Fruit fly (Drosophila melanogaster): ENCODE data around the gene CG4558.
A peak's percentile ranks its signal among the peaks of the same experiment; 100 is the strongest.

The CG4558 gene

dm6 chrX:6859756-6860412, 10.3 kb downstream of the CG4558 start (continued):
- no peak for TF ChIP-seq pzg (GFP tag; optimal IDR thresholded peaks at IDR 0.05)
- TF ChIP-seq abd-A (tag; optimal IDR thresholded peaks at IDR 0.05) = peak; percentile 52
- no peak for TF ChIP-seq tio (GFP tag; optimal IDR thresholded peaks at IDR 0.05)
- peak; percentile 27 for TF ChIP-seq zen (tag; optimal IDR thresholded peaks at IDR 0.05)
- peak; percentile 82 for TF ChIP-seq CG18476 (GFP tag; optimal IDR thresholded peaks at IDR 0.05)
- TF ChIP-seq psq (GFP tag; optimal IDR thresholded peaks at IDR 0.05) = peak; percentile 88
- TF ChIP-seq ewg (GFP tag; optimal IDR thresholded peaks at IDR 0.05) = peak; percentile 21
- peak; percentile 19; the same call in 1 of the 2 replicates for TF ChIP-seq dati (GFP tag; IDR thresholded peaks at IDR 0.05)
- TF ChIP-seq CG3281 (GFP tag; optimal IDR thresholded peaks at IDR 0.05) = peak; percentile 91
- no peak for TF ChIP-seq pita (GFP tag; optimal IDR thresholded peaks at IDR 0.05)
- TF ChIP-seq CG3995 (GFP tag; optimal IDR thresholded peaks at IDR 0.05) = peak; percentile 59
- TF ChIP-seq nerfin-2 (GFP tag; IDR thresholded peaks at IDR 0.05; ENCODE audit: partially characterized antibody) = no peak
- peak; percentile 72 for TF ChIP-seq nerfin-1 (tag; optimal IDR thresholded peaks at IDR 0.05)
- no peak for TF ChIP-seq Lhr (GFP tag; optimal IDR thresholded peaks at IDR 0.05)
- TF ChIP-seq TFAM (GFP tag; optimal IDR thresholded peaks at IDR 0.05) = peak; percentile 55
- TF ChIP-seq nau (GFP tag; optimal IDR thresholded peaks at IDR 0.05) = peak; percentile 71
- TF ChIP-seq CG34422 (GFP tag; IDR thresholded peaks at IDR 0.05) = peak; percentile 81
- TF ChIP-seq Nf-YA (GFP tag; IDR thresholded peaks at IDR 0.05) = peak; percentile 49; the same call in 1 of the 2 replicates
- TF ChIP-seq ind (GFP tag; optimal IDR thresholded peaks at IDR 0.05) = peak; percentile 89
- TF ChIP-seq CG7271 (tag; optimal IDR thresholded peaks at IDR 0.05) = no peak
- TF ChIP-seq Drgx (GFP tag; IDR thresholded peaks at IDR 0.05) = peak; percentile 44
- TF ChIP-seq Chrac-16 (GFP tag; optimal IDR thresholded peaks at IDR 0.05) = no peak
- TF ChIP-seq CG12769 (tag; optimal IDR thresholded peaks at IDR 0.05) = peak; percentile 66
- no peak for TF ChIP-seq ken (GFP tag; IDR thresholded peaks at IDR 0.05)
- peak; percentile 47; the same call in 2 of the 3 replicates for TF ChIP-seq sr (GFP tag; IDR thresholded peaks at IDR 0.05)
- peak; percentile 74 for TF ChIP-seq gro (GFP tag; optimal IDR thresholded peaks at IDR 0.05)
- TF ChIP-seq lola (GFP tag; optimal IDR thresholded peaks at IDR 0.05) = peak in 1 of 3 experiments; percentile 38
- no peak for TF ChIP-seq Lpt (GFP tag; optimal IDR thresholded peaks at IDR 0.05)
- no peak for TF ChIP-seq crp (GFP tag; optimal IDR thresholded peaks at IDR 0.05)
- TF ChIP-seq CG10147 (GFP tag; optimal IDR thresholded peaks at IDR 0.05) = peak; percentile 82
- TF ChIP-seq ara (GFP tag; IDR thresholded peaks at IDR 0.05) = 0 out of 2 replicates have a peak, but pooled peaks have one; percentile 36
- TF ChIP-seq CG5953 (GFP tag; IDR thresholded peaks at IDR 0.05) = no peak
- peak; percentile 57 for TF ChIP-seq danr (GFP tag; IDR thresholded peaks at IDR 0.05)
- TF ChIP-seq CG12391 (tag; optimal IDR thresholded peaks at IDR 0.05) = peak; percentile 53
- peak; percentile 85 for TF ChIP-seq Ssrp (tag; optimal IDR thresholded peaks at IDR 0.05)
- peak; percentile 58 for TF ChIP-seq repo (GFP tag; optimal IDR thresholded peaks at IDR 0.05)
- peak; percentile 63; the same call in 1 of the 2 replicates for TF ChIP-seq sob (GFP tag; IDR thresholded peaks at IDR 0.05)
- TF ChIP-seq CG4820 (GFP tag; optimal IDR thresholded peaks at IDR 0.05) = peak; percentile 78
- TF ChIP-seq Vsx1 (GFP tag; optimal IDR thresholded peaks at IDR 0.05) = peak; percentile 57
- peak; percentile 74 for TF ChIP-seq Xrp1 (GFP tag; IDR thresholded peaks at IDR 0.05)
- no peak for TF ChIP-seq Poxn (GFP tag; IDR thresholded peaks at IDR 0.05)
- TF ChIP-seq bsh (GFP tag; optimal IDR thresholded peaks at IDR 0.05) = peak; percentile 61 to 70
- no peak for TF ChIP-seq CG10366 (GFP tag; IDR thresholded peaks at IDR 0.05)
- TF ChIP-seq CG7963 (GFP tag; IDR thresholded peaks at IDR 0.05; ENCODE audit: partially characterized antibody) = no peak
- TF ChIP-seq CG15269 (tag; optimal IDR thresholded peaks at IDR 0.05) = peak; percentile 59
- TF ChIP-seq CG2120 (GFP tag; optimal IDR thresholded peaks at IDR 0.05) = peak; percentile 52
- TF ChIP-seq CG1529 (GFP tag; optimal IDR thresholded peaks at IDR 0.05) = peak; percentile 18
- TF ChIP-seq chinmo (GFP tag; IDR thresholded peaks at IDR 0.05; ENCODE audit: partially characterized antibody) = peak; percentile 83; the same call in 2 of the 4 replicates
- peak; percentile 75 for TF ChIP-seq stc (GFP tag; IDR thresholded peaks at IDR 0.05)

Data from whole organism, embryonic.